Worm (Caenorhabditis elegans) whole organism, L3 larva: ENCODE data around the gene F59E12.8.
"Not testable (repeated sequence)": the region's sequence is repeated elsewhere in the genome, so short reads cannot be mapped to it uniquely, and the experiment has no call there.

Experiments used
- ceh-9 ChIP-seq: sonication (generic microtip); optimal IDR thresholded peaks from 2 replicates; lab custom pipeline; 2018; ENCODE audit warnings: missing biosample characterization, missing genetic modification characterization
- elt-1 ChIP-seq: fragments of 150-350 bp; optimal IDR thresholded peaks from 2 replicates; lab custom pipeline; 2014; ENCODE audit warnings: missing biosample characterization, missing genetic modification characterization
- fos-1 ChIP-seq: fragments of 150-350 bp; optimal IDR thresholded peaks from 2 replicates; lab custom pipeline; 2014; ENCODE audit warnings: missing biosample characterization, missing genetic modification characterization
- jun-1 ChIP-seq: fragments of 150-350 bp; optimal IDR thresholded peaks from 2 replicates; lab custom pipeline; 2014; ENCODE audit warnings: missing biosample characterization, missing genetic modification reagents, missing genetic modification characterization
- nhr-11 ChIP-seq: fragments of 150-350 bp; optimal IDR thresholded peaks from 2 replicates; lab custom pipeline; 2014; ENCODE audit warnings: missing biosample characterization, missing genetic modification characterization
- nhr-12 ChIP-seq: fragments of 150-350 bp; optimal IDR thresholded peaks from 2 replicates; lab custom pipeline; 2014; ENCODE audit warnings: missing biosample characterization, missing genetic modification characterization
- nhr-25 ChIP-seq: sonication (generic microtip); optimal IDR thresholded peaks from 2 replicates; lab custom pipeline; 2017; ENCODE audit warnings: missing biosample characterization, missing genetic modification characterization

- not testable (repeated sequence) for TF ChIP-seq nhr-11; fos-1 (tag; lab: Kevin White, UChicago); nhr-25 (tag; lab: Kevin White, UChicago); ceh-9 (tag; lab: Kevin White, UChicago); nhr-12 (tag; lab: Kevin White, UChicago); elt-1 (tag; lab: Kevin White, UChicago); jun-1 (tag; lab: Kevin White, UChicago)
These were observed 5.8 kb downstream of the F59E12.8 start, which contains the start of the genes F59E12.6 and npl-4.1 for ce11 chrII:5630851-5631401.
